Worm (Caenorhabditis elegans): ENCODE data around the gene hlh-3.

hlh-3 gene

DNA sequence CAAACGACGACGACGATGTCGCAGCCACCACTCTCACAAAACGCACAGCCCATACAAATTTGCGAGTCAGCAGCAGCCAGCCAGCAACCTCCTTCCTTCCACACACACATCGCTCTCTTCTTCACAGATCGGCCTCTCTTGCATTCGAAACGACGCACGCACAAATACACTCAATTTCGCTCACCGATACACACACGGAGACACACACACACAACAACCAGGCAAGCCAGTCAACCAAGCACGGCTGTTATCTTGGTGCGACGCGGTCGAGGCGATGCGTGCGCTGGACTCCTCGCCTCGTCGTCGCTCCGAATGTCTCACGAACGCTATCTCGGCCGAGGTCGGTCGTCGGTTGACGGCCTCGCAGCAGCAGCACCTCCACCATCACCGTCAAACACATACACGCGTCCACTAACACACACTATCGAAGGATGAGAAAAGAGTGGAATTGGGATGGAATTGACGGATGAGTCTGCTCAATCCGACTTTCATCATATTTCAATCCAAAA, 26.0 kb upstream of the hlh-3 start:
- TF ChIP-seq cog-1 (tag; optimal IDR thresholded peaks at IDR 0.05) (peak; percentile 93), flt-1 (GFP tag; IDR thresholded peaks at IDR 0.05) (peak; percentile 71), ztf-29 (GFP tag; IDR thresholded peaks at IDR 0.05) (peak; percentile 75), ztf-23 (GFP tag; IDR thresholded peaks at IDR 0.05) (peak; percentile 61), klf-2 (GFP tag; conservative IDR thresholded peaks at IDR 0.05) (no peak), tab-1 (GFP tag; IDR thresholded peaks at IDR 0.05) (peak; percentile 53; the same call in 1 of the 2 replicates), T22C8.4 (GFP tag; IDR thresholded peaks at IDR 0.05) (no peak), med-1 (GFP tag; optimal IDR thresholded peaks at IDR 0.05; ENCODE audit: insufficient read depth) (no peak), ref-1 (GFP tag; conservative IDR thresholded peaks at IDR 0.05) (no peak)

DNA sequence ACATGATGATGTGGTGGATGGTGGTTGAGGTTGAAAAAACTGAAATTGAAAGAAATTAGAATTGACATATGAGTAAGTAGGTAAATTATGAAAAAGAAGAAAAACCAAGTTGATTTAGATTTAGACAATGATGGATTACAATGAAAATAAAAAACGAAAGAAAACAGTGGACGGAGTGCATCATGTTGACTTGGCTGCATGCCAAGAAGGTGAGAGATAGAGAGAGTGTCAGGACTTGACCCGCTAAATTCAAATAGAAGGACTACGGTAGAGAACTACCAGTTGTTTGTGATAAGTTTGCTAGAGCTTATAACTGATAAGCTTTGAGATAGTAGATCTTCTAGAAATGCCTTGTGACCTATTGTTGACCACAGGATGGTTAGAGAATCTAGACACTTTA, 25.3 kb upstream of the hlh-3 start, which contains the start of gene T24B8.3:
TSS of gene T24B8.3 (minus strand) at position 39 of the 400 bp plus-strand sequence.
- TF ChIP-seq tab-1 (GFP tag; IDR thresholded peaks at IDR 0.05) (0 out of 2 replicates have a peak, but pooled peaks have one; percentile 6), med-1 (GFP tag; optimal IDR thresholded peaks at IDR 0.05; ENCODE audit: insufficient read depth) (no peak)

ce11 chrII:9061557-9062183, 24.7 kb upstream of the hlh-3 start:
- TF ChIP-seq ztf-29 (GFP tag; IDR thresholded peaks at IDR 0.05) = peak; percentile 7; the same call in 1 of the 2 replicates
- 0 out of 2 replicates have a peak, but pooled peaks have one; percentile 21 for TF ChIP-seq tab-1 (GFP tag; IDR thresholded peaks at IDR 0.05)
- no peak for TF ChIP-seq ztf-23 (GFP tag; IDR thresholded peaks at IDR 0.05)
- TF ChIP-seq T22C8.4 (GFP tag; IDR thresholded peaks at IDR 0.05) = no peak
- peak; percentile 29; the same call in 1 of the 2 replicates for TF ChIP-seq flt-1 (GFP tag; IDR thresholded peaks at IDR 0.05)
- TF ChIP-seq cog-1 (tag; optimal IDR thresholded peaks at IDR 0.05) = peak; percentile 75
- TF ChIP-seq ref-1 (GFP tag; conservative IDR thresholded peaks at IDR 0.05) = no peak
- no peak for TF ChIP-seq med-1 (GFP tag; optimal IDR thresholded peaks at IDR 0.05; ENCODE audit: insufficient read depth)
- TF ChIP-seq klf-2 (GFP tag; conservative IDR thresholded peaks at IDR 0.05) = no peak

ce11 chrII:9062261-9062948, 24.0 kb upstream of the hlh-3 start:
- TF ChIP-seq cog-1 (tag; optimal IDR thresholded peaks at IDR 0.05) (no peak), ztf-29 (GFP tag; IDR thresholded peaks at IDR 0.05) (no peak), ref-1 (GFP tag; conservative IDR thresholded peaks at IDR 0.05) (no peak), T22C8.4 (GFP tag; IDR thresholded peaks at IDR 0.05) (no peak), flt-1 (GFP tag; IDR thresholded peaks at IDR 0.05) (no peak), med-1 (GFP tag; optimal IDR thresholded peaks at IDR 0.05; ENCODE audit: insufficient read depth) (no peak), ztf-23 (GFP tag; IDR thresholded peaks at IDR 0.05) (no peak), klf-2 (GFP tag; conservative IDR thresholded peaks at IDR 0.05) (no peak), tab-1 (GFP tag; IDR thresholded peaks at IDR 0.05) (no peak)

DNA sequence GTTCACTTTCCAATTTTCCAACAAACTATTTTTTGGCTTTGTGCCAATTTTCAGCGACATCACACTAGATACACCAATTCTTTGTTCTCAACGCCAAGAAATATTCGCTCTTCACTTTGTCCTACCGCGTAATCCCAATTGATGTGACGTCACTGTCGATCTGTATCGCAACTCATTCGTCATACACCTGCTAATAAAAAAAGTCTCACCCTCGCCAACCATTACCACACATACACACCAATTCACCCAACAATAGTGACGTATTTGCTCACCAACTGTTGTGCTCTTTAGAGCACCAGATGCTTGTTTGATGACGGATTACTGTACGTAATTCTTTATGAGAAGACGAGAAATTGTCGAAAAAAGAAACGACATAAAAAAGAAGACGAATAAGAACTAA, 23.1 kb upstream of the hlh-3 start:
- TF ChIP-seq ztf-23 (GFP tag; IDR thresholded peaks at IDR 0.05) = no peak
- TF ChIP-seq klf-2 (GFP tag; conservative IDR thresholded peaks at IDR 0.05) = no peak
- TF ChIP-seq ztf-29 (GFP tag; IDR thresholded peaks at IDR 0.05) = no peak
- TF ChIP-seq T22C8.4 (GFP tag; IDR thresholded peaks at IDR 0.05) = no peak
- TF ChIP-seq flt-1 (GFP tag; IDR thresholded peaks at IDR 0.05) = no peak
- no peak for TF ChIP-seq med-1 (GFP tag; optimal IDR thresholded peaks at IDR 0.05; ENCODE audit: insufficient read depth)
- no peak for TF ChIP-seq cog-1 (tag; optimal IDR thresholded peaks at IDR 0.05)
- no peak for TF ChIP-seq tab-1 (GFP tag; IDR thresholded peaks at IDR 0.05)
- no peak for TF ChIP-seq ref-1 (GFP tag; conservative IDR thresholded peaks at IDR 0.05)

DNA sequence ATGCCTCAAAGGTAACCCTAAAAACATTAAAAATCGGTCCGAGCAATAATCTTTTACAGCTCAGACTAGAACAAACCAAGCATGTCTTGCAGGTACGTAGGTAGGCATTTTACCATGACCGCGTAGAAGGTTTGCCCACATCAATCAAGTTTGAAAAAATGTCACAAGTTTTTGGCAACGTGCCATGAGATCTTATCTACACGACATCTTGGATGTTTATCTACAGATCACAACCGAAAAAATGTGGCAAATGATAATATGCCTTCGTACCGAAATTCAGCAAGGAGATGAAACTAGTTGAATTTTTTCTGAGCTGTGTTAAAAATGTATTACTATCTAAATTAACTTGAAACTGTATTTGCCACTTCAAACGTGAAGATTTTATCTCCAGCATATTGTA, 22.0 kb upstream of the hlh-3 start:
- TF ChIP-seq flt-1 (GFP tag; IDR thresholded peaks at IDR 0.05) = no peak
- TF ChIP-seq T22C8.4 (GFP tag; IDR thresholded peaks at IDR 0.05) = no peak
- no peak for TF ChIP-seq tab-1 (GFP tag; IDR thresholded peaks at IDR 0.05)
- TF ChIP-seq klf-2 (GFP tag; conservative IDR thresholded peaks at IDR 0.05) = no peak
- TF ChIP-seq ref-1 (GFP tag; conservative IDR thresholded peaks at IDR 0.05) = no peak
- no peak for TF ChIP-seq ztf-23 (GFP tag; IDR thresholded peaks at IDR 0.05)
- TF ChIP-seq med-1 (GFP tag; optimal IDR thresholded peaks at IDR 0.05; ENCODE audit: insufficient read depth) = no peak
- no peak for TF ChIP-seq cog-1 (tag; optimal IDR thresholded peaks at IDR 0.05)
- TF ChIP-seq ztf-29 (GFP tag; IDR thresholded peaks at IDR 0.05) = no peak

ce11 chrII:9069836-9070235, 16.6 kb upstream of the hlh-3 start:
- TF ChIP-seq klf-2 (GFP tag; conservative IDR thresholded peaks at IDR 0.05) (no peak), ref-1 (GFP tag; conservative IDR thresholded peaks at IDR 0.05) (no peak), T22C8.4 (GFP tag; IDR thresholded peaks at IDR 0.05) (no peak), ztf-29 (GFP tag; IDR thresholded peaks at IDR 0.05) (no peak), ztf-23 (GFP tag; IDR thresholded peaks at IDR 0.05) (no peak)

DNA sequence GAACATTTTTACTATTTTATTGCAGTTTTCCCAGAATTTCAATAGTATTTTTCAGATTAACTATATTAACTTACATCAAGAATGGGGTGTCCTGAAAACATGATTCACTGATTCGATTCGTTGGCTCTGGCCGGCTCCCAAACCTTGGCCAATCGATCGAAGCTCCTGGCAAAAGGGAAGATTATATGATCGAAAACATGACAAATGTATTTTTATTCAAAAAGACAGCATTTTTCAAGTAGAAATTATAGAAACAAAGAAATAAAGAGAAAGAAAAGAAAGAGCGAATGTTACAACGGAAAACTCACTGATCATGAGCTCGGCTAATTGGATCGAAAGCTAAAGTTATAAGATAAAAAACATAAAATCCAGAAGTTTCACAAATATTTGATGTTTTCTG, 15.7 kb upstream of the hlh-3 start, which contains the start of gene T24B8.4:
TSS of gene T24B8.4 (minus strand) at position 101 of the 400 bp plus-strand sequence.
- TF ChIP-seq klf-2 (GFP tag; conservative IDR thresholded peaks at IDR 0.05) = no peak

DNA sequence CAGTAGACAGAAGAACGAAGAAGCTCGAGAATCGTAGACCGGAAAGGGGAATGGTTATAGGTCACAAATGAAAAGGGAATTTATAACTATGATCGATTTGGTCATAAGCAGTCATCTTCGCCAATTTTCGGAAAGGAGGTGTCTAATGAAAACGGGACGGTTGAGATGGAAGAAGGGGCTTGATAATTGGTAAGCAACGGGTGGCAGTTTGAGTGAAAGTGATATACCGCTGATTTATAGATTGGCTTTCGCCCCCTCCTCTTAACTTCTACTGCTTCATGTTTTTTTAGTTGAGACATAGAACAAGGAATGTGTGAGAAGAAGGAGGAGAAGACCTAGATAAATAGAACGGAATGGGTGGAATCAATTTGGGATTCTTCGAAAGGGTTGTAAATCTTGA, 13.6 kb upstream of the hlh-3 start:
- no peak for TF ChIP-seq ztf-29 (GFP tag; IDR thresholded peaks at IDR 0.05)
- TF ChIP-seq tab-1 (GFP tag; IDR thresholded peaks at IDR 0.05) = no peak
- TF ChIP-seq ref-1 (GFP tag; conservative IDR thresholded peaks at IDR 0.05) = no peak
- no peak for TF ChIP-seq klf-2 (GFP tag; conservative IDR thresholded peaks at IDR 0.05)
- TF ChIP-seq med-1 (GFP tag; optimal IDR thresholded peaks at IDR 0.05; ENCODE audit: insufficient read depth) = no peak
- no peak for TF ChIP-seq cog-1 (tag; optimal IDR thresholded peaks at IDR 0.05)
- no peak for TF ChIP-seq T22C8.4 (GFP tag; IDR thresholded peaks at IDR 0.05)
- TF ChIP-seq ztf-23 (GFP tag; IDR thresholded peaks at IDR 0.05) = no peak

DNA sequence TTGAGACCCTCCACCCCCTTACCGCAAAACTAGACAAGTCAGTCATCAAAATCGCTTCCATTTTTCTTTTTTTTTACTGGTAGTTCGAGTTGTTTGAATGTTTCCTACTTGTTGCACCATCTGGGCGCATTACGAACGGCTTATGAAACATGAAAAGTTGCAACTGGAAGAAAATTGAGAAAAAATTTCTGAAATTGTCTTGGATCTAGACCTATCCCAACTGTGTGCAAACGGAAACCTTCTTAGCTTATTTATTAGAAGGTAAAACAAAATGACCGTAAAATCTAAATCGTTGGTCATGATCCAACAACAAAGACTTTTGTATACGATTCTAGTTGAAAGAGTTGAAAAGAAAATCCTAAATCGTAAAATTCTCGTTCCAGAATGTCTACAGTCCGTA, 11.9 kb upstream of the hlh-3 start:
- TF ChIP-seq med-1 (GFP tag; optimal IDR thresholded peaks at IDR 0.05; ENCODE audit: insufficient read depth) (no peak), cog-1 (tag; optimal IDR thresholded peaks at IDR 0.05) (no peak), klf-2 (GFP tag; conservative IDR thresholded peaks at IDR 0.05) (no peak), T22C8.4 (GFP tag; IDR thresholded peaks at IDR 0.05) (no peak), ztf-23 (GFP tag; IDR thresholded peaks at IDR 0.05) (no peak), tab-1 (GFP tag; IDR thresholded peaks at IDR 0.05) (no peak), flt-1 (GFP tag; IDR thresholded peaks at IDR 0.05) (no peak), ztf-29 (GFP tag; IDR thresholded peaks at IDR 0.05) (no peak), ref-1 (GFP tag; conservative IDR thresholded peaks at IDR 0.05) (no peak)
